Worm (Caenorhabditis elegans) whole organism, L2 larva: ENCODE measurements around the gene pmt-1.

Source experiments
- aly-2 ChIP-seq: fragments of 150-350 bp; optimal IDR thresholded peaks from 2 replicates; lab custom pipeline; 2014; ENCODE audit warnings: missing biosample characterization, missing genetic modification characterization
- ama-1 ChIP-seq: fragments of 150-350 bp; optimal IDR thresholded peaks from 2 replicates; lab custom pipeline; 2018; ENCODE audit warnings: inconsistent platforms
- ceh-82 ChIP-seq: fragments of 150-350 bp; optimal IDR thresholded peaks from 2 replicates; lab custom pipeline; 2014; ENCODE audit warnings: missing biosample characterization, missing genetic modification characterization
- egl-27 ChIP-seq: sonication (generic microtip); optimal IDR thresholded peaks from 3 replicates; lab custom pipeline; 2017; ENCODE audit warnings: missing biosample characterization, missing genetic modification reagents, missing genetic modification characterization
- elt-3 ChIP-seq: sonication (generic microtip); optimal IDR thresholded peaks from 2 replicates; lab custom pipeline; 2017; ENCODE audit warnings: missing biosample characterization, missing genetic modification characterization
- lin-39 ChIP-seq: fragments of 150-350 bp; optimal IDR thresholded peaks from 2 replicates; lab custom pipeline; 2014; ENCODE audit warnings: missing biosample characterization, missing genetic modification reagents, missing genetic modification characterization
- mab-5 ChIP-seq: fragments of 150-350 bp; optimal IDR thresholded peaks from 2 replicates; lab custom pipeline; 2014; ENCODE audit warnings: missing biosample characterization, missing genetic modification characterization
- nhr-23 ChIP-seq: fragments of 150-350 bp; optimal IDR thresholded peaks from 2 replicates; lab custom pipeline; 2014; ENCODE audit warnings: missing biosample characterization, missing genetic modification reagents, missing genetic modification characterization
- nhr-237 ChIP-seq: fragments of 150-350 bp; optimal IDR thresholded peaks from 2 replicates; lab custom pipeline; 2014; ENCODE audit warnings: missing biosample characterization, missing genetic modification characterization
- nhr-77 ChIP-seq: fragments of 150-350 bp; optimal IDR thresholded peaks from 2 replicates; lab custom pipeline; 2014; ENCODE audit warnings: missing biosample characterization, missing genetic modification characterization
- skn-1 ChIP-seq: sonication (generic microtip); optimal IDR thresholded peaks from 2 replicates; lab custom pipeline; 2017; ENCODE audit warnings: missing biosample characterization, missing genetic modification characterization
- unc-62 ChIP-seq: fragments of 150-350 bp; optimal IDR thresholded peaks from 2 replicates; lab custom pipeline; 2014; ENCODE audit warnings: missing biosample characterization, missing genetic modification reagents, missing genetic modification characterization
- ztf-11 ChIP-seq: sonication (generic microtip); optimal IDR thresholded peaks from 2 replicates; lab custom pipeline; 2017; ENCODE audit warnings: missing biosample characterization, missing genetic modification characterization

DNA sequence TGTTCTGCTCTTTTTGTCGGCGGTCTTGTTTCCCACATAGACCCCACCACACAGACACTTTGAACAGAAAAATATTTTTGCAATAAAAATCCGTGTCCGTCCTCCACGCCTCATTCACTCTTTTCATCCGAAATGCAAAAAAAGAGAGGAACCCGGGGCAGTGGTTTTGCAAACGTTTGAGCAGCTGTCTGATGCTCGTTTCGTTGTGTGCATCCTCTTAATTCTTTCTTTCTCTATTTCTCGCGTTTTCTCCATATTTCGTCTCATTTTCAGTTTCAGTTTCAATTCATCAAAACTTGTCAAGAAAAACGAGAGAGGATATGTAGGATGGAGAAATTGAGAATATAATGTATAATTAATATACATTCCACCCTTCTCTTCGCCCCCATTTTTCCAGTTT, 26.6 kb upstream of the pmt-1 start:
- no peak for TF ChIP-seq ama-1 (lab: Kevin White, UChicago)
- no peak for TF ChIP-seq aly-2 (tag; lab: Kevin White, UChicago)
- TF ChIP-seq ceh-82: no peak
- TF ChIP-seq nhr-77 (tag; lab: Kevin White, UChicago): no peak
- TF ChIP-seq skn-1 (tag; lab: Kevin White, UChicago): no peak
- no peak for TF ChIP-seq elt-3 (tag; lab: Kevin White, UChicago)
- no peak for TF ChIP-seq ztf-11
- no peak for TF ChIP-seq nhr-237 (tag; lab: Kevin White, UChicago)
- TF ChIP-seq lin-39 (tag; lab: Kevin White, UChicago): no peak
- TF ChIP-seq unc-62 (GFP tag; lab: Kevin White, UChicago): no peak
- no peak for TF ChIP-seq mab-5 (tag; lab: Kevin White, UChicago)
- TF ChIP-seq nhr-23 (tag; lab: Kevin White, UChicago): no peak
- TF ChIP-seq egl-27 (tag; lab: Kevin White, UChicago): no peak
